4 worm cellular contexts compared by ENCODE assay signal in genomic region chrIII:5294867-5295266, ce11.
TF ChIP-seq lines count a peak whose summit lies in the region.

No protein-coding gene starts in this region.

TF ChIP-seq in whole organism, L2 larva, 48 proteins besides CTCF, POLR2A, EP300 and RAD21 (continued from another document):
- TF ChIP-seq C34F6.9 (tag; optimal IDR thresholded peaks at IDR 0.05; lab: Kevin White, UChicago) (peak; percentile 58), nhr-10 (tag; optimal IDR thresholded peaks at IDR 0.05; lab: Kevin White, UChicago) (no peak), mab-5 (tag; optimal IDR thresholded peaks at IDR 0.05; lab: Kevin White, UChicago) (peak; percentile 33), sem-4 (tag; optimal IDR thresholded peaks at IDR 0.05; lab: Kevin White, UChicago) (peak; percentile 34), Y55F3AM.14 (GFP tag; optimal IDR thresholded peaks at IDR 0.05; lab: Kevin White, UChicago) (peak; percentile 67), nhr-12 (tag; optimal IDR thresholded peaks at IDR 0.05; lab: Kevin White, UChicago) (no peak), ama-1 (optimal IDR thresholded peaks at IDR 0.05; lab: Kevin White, UChicago) (no peak), ceh-16 (tag; optimal IDR thresholded peaks at IDR 0.05; lab: Kevin White, UChicago) (no peak), nhr-129 (tag; optimal IDR thresholded peaks at IDR 0.05; lab: Kevin White, UChicago) (peak; percentile 78), nhr-21 (tag; optimal IDR thresholded peaks at IDR 0.05; lab: Kevin White, UChicago) (peak; percentile 28), lin-13 (GFP tag; optimal IDR thresholded peaks at IDR 0.05; lab: Kevin White, UChicago) (peak; percentile 56), mbf-1 (tag; optimal IDR thresholded peaks at IDR 0.05; lab: Kevin White, UChicago) (no peak)

TF ChIP-seq in whole organism, L4 larva, 104 proteins besides CTCF, POLR2A, EP300 and RAD21 (continued from another document and continues in another):
- TF ChIP-seq lin-29 (GFP tag; IDR thresholded peaks at IDR 0.05; lab: Robert Waterston, UW) (0 out of 2 replicates have a peak, but pooled peaks have one; percentile 39), lir-3 (tag; optimal IDR thresholded peaks at IDR 0.05; lab: Kevin White, UChicago) (peak; percentile 81), madf-5 (GFP tag; IDR thresholded peaks at IDR 0.05; lab: Robert Waterston, UW) (peak; percentile 15 to 75; a peak in 2 of 4 replicates), dmd-9 (GFP tag; IDR thresholded peaks at IDR 0.05; lab: Robert Waterston, UW) (peak; percentile 65; the same call in 1 of the 2 replicates), mdl-1 (tag; optimal IDR thresholded peaks at IDR 0.05; lab: Kevin White, UChicago) (peak in 1 of 2 experiments; percentile 52), dmd-8 (GFP tag; IDR thresholded peaks at IDR 0.05; lab: Robert Waterston, UW) (peak; percentile 97), nhr-25 (tag; optimal IDR thresholded peaks at IDR 0.05; lab: Kevin White, UChicago; ENCODE audit: borderline replicate concordance, insufficient read depth) (no peak), ceh-62 (tag; optimal IDR thresholded peaks at IDR 0.05; lab: Kevin White, UChicago) (no peak), zip-2 (tag; optimal IDR thresholded peaks at IDR 0.05; lab: Kevin White, UChicago) (no peak), dpl-1 (GFP tag; optimal IDR thresholded peaks at IDR 0.05; lab: Kevin White, UChicago) (peak; percentile 18), nhr-48 (tag; optimal IDR thresholded peaks at IDR 0.05; lab: Kevin White, UChicago) (peak; percentile 39), daf-19 (GFP tag; conservative IDR thresholded peaks at IDR 0.05; lab: Robert Waterston, UW) (peak; percentile 92), skn-1 (tag; optimal IDR thresholded peaks at IDR 0.05; lab: Kevin White, UChicago) (no peak), rbr-2 (tag; optimal IDR thresholded peaks at IDR 0.05; lab: Kevin White, UChicago) (peak; percentile 64), jun-1 (tag; optimal IDR thresholded peaks at IDR 0.05; lab: Kevin White, UChicago) (no peak), tag-97 (GFP tag; IDR thresholded peaks at IDR 0.05; lab: Robert Waterston, UW) (no peak), mxl-3 (GFP tag; optimal IDR thresholded peaks at IDR 0.05; lab: Kevin White, UChicago) (no peak), nhr-77 (tag; optimal IDR thresholded peaks at IDR 0.05; lab: Kevin White, UChicago) (no peak), F26F4.8 (GFP tag; conservative IDR thresholded peaks at IDR 0.05; lab: Robert Waterston, UW) (peak; percentile 93), mxl-2 (GFP tag; conservative IDR thresholded peaks at IDR 0.05; lab: Robert Waterston, UW) (peak; percentile 80), dmd-6 (GFP tag; IDR thresholded peaks at IDR 0.05; lab: Robert Waterston, UW) (peak; percentile 59), vab-7 (GFP tag; IDR thresholded peaks at IDR 0.05; lab: Robert Waterston, UW) (peak; percentile 92), ZK337.2 (GFP tag; IDR thresholded peaks at IDR 0.05; lab: Robert Waterston, UW) (peak; percentile 86), daf-16 (GFP tag; optimal IDR thresholded peaks at IDR 0.05; lab: Kevin White, UChicago) (peak; percentile 78 to 86), daf-16 (tag; optimal IDR thresholded peaks at IDR 0.05; lab: Kevin White, UChicago) (peak; percentile 46), fos-1 (tag; optimal IDR thresholded peaks at IDR 0.05; lab: Kevin White, UChicago) (no peak), zfp-2 (tag; optimal IDR thresholded peaks at IDR 0.05; lab: Kevin White, UChicago) (peak; percentile 35), mes-2 (tag; optimal IDR thresholded peaks at IDR 0.05; lab: Kevin White, UChicago; ENCODE audit: poor library complexity, severe bottlenecking) (peak; percentile 68), snpc-1.2 (GFP tag; IDR thresholded peaks at IDR 0.05; lab: Robert Waterston, UW) (peak; percentile 46; the same call in 1 of the 2 replicates), snpc-4 (tag; optimal IDR thresholded peaks at IDR 0.05; lab: Kevin White, UChicago) (no peak), ceh-44 (GFP tag; IDR thresholded peaks at IDR 0.05; lab: Robert Waterston, UW) (peak; percentile 85; the same call in 1 of the 2 replicates), ces-1 (GFP tag; optimal IDR thresholded peaks at IDR 0.05; lab: Kevin White, UChicago) (no peak), ztf-7 (tag; optimal IDR thresholded peaks at IDR 0.05; lab: Kevin White, UChicago) (no peak), egl-43 (GFP tag; IDR thresholded peaks at IDR 0.05; lab: Robert Waterston, UW) (peak; percentile 97), daf-8 (GFP tag; IDR thresholded peaks at IDR 0.05; lab: Robert Waterston, UW) (no peak), ztf-11 (tag; optimal IDR thresholded peaks at IDR 0.05; lab: Kevin White, UChicago) (no peak), ama-1 (optimal IDR thresholded peaks at IDR 0.05; lab: Kevin White, UChicago) (no peak), ctbp-1 (GFP tag; IDR thresholded peaks at IDR 0.05; lab: Robert Waterston, UW) (peak; percentile 76), F10B5.3 (tag; optimal IDR thresholded peaks at IDR 0.05; lab: Kevin White, UChicago) (peak; percentile 41), ZK546.5 (tag; optimal IDR thresholded peaks at IDR 0.05; lab: Kevin White, UChicago) (no peak)

TF ChIP-seq in whole organism, late embryonic, 69 proteins besides CTCF, POLR2A, EP300 and RAD21 (continued from another document and continues in another):
- peak; percentile 85 for TF ChIP-seq ttx-3 (tag; optimal IDR thresholded peaks at IDR 0.05; lab: Kevin White, UChicago)
- TF ChIP-seq ceh-18 (tag; optimal IDR thresholded peaks at IDR 0.05; lab: Kevin White, UChicago) = peak; percentile 85
- TF ChIP-seq fkh-10 (GFP tag; optimal IDR thresholded peaks at IDR 0.05; lab: Kevin White, UChicago) = peak; percentile 34
- no peak for TF ChIP-seq elt-4 (tag; optimal IDR thresholded peaks at IDR 0.05; lab: Kevin White, UChicago)
- peak; percentile 75 for TF ChIP-seq ceh-48 (tag; optimal IDR thresholded peaks at IDR 0.05; lab: Kevin White, UChicago)
- TF ChIP-seq ceh-22 (tag; optimal IDR thresholded peaks at IDR 0.05; lab: Kevin White, UChicago) = no peak
- TF ChIP-seq K02D7.2 (tag; optimal IDR thresholded peaks at IDR 0.05; lab: Kevin White, UChicago) = peak; percentile 80
- TF ChIP-seq nhr-232 (tag; optimal IDR thresholded peaks at IDR 0.05; lab: Kevin White, UChicago) = peak; percentile 85
- peak; percentile 63 for TF ChIP-seq hlh-15 (tag; optimal IDR thresholded peaks at IDR 0.05; lab: Kevin White, UChicago)
- TF ChIP-seq tbx-7 (tag; optimal IDR thresholded peaks at IDR 0.05; lab: Kevin White, UChicago) = peak; percentile 13
- peak; percentile 22 for TF ChIP-seq lim-6 (tag; optimal IDR thresholded peaks at IDR 0.05; lab: Kevin White, UChicago)
- TF ChIP-seq pha-2 (tag; optimal IDR thresholded peaks at IDR 0.05; lab: Kevin White, UChicago) = peak; percentile 92
- TF ChIP-seq ceh-9 (tag; optimal IDR thresholded peaks at IDR 0.05; lab: Kevin White, UChicago) = peak; percentile 77
- TF ChIP-seq elt-2 (tag; optimal IDR thresholded peaks at IDR 0.05; lab: Kevin White, UChicago) = peak; percentile 84
- TF ChIP-seq dve-1 (tag; optimal IDR thresholded peaks at IDR 0.05; lab: Kevin White, UChicago) = peak; percentile 73
- TF ChIP-seq unc-42 (tag; optimal IDR thresholded peaks at IDR 0.05; lab: Kevin White, UChicago) = no peak
- TF ChIP-seq nfya-1 (tag; optimal IDR thresholded peaks at IDR 0.05; lab: Kevin White, UChicago) = peak; percentile 68
- TF ChIP-seq sdc-2 (tag; optimal IDR thresholded peaks at IDR 0.05; lab: Kevin White, UChicago) = peak; percentile 81
- peak; percentile 89 for TF ChIP-seq ceh-14 (tag; optimal IDR thresholded peaks at IDR 0.05; lab: Kevin White, UChicago)
- peak; percentile 88 for TF ChIP-seq ets-4 (tag; optimal IDR thresholded peaks at IDR 0.05; lab: Kevin White, UChicago)
- TF ChIP-seq T23F11.4 (GFP tag; optimal IDR thresholded peaks at IDR 0.05; lab: Kevin White, UChicago) = peak; percentile 81
- peak; percentile 82 for TF ChIP-seq unc-3 (GFP tag; conservative IDR thresholded peaks at IDR 0.05; lab: Robert Waterston, UW)
- peak; percentile 78 for TF ChIP-seq unc-3 (tag; optimal IDR thresholded peaks at IDR 0.05; lab: Kevin White, UChicago)
- peak; percentile 33 for TF ChIP-seq zip-5 (tag; optimal IDR thresholded peaks at IDR 0.05; lab: Kevin White, UChicago)
- TF ChIP-seq pros-1 (tag; optimal IDR thresholded peaks at IDR 0.05; lab: Kevin White, UChicago) = no peak
- TF ChIP-seq hlh-13 (GFP tag; optimal IDR thresholded peaks at IDR 0.05; lab: Kevin White, UChicago) = peak; percentile 88
- peak; percentile 85 for TF ChIP-seq C38D4.7 (GFP tag; optimal IDR thresholded peaks at IDR 0.05; lab: Kevin White, UChicago)
- peak; percentile 57 for TF ChIP-seq ceh-31 (tag; optimal IDR thresholded peaks at IDR 0.05; lab: Kevin White, UChicago)
- peak; percentile 90 for TF ChIP-seq che-1 (tag; optimal IDR thresholded peaks at IDR 0.05; lab: Kevin White, UChicago)
- peak; percentile 44 for TF ChIP-seq mec-3 (tag; optimal IDR thresholded peaks at IDR 0.05; lab: Kevin White, UChicago; ENCODE audit: borderline replicate concordance)
- TF ChIP-seq pag-3 (tag; optimal IDR thresholded peaks at IDR 0.05; lab: Kevin White, UChicago; ENCODE audit: borderline replicate concordance) = no peak
- peak; percentile 41 for TF ChIP-seq ceh-24 (tag; optimal IDR thresholded peaks at IDR 0.05; lab: Kevin White, UChicago)
- no peak for TF ChIP-seq pha-4 (tag; optimal IDR thresholded peaks at IDR 0.05; lab: Kevin White, UChicago)
- peak; percentile 87 for TF ChIP-seq ceh-19 (GFP tag; optimal IDR thresholded peaks at IDR 0.05; lab: Kevin White, UChicago)
- TF ChIP-seq ztf-16 (tag; optimal IDR thresholded peaks at IDR 0.05; lab: Kevin White, UChicago) = peak; percentile 81
- TF ChIP-seq ceh-30 (tag; optimal IDR thresholded peaks at IDR 0.05; lab: Kevin White, UChicago) = peak; percentile 60
- TF ChIP-seq madf-2 (tag; optimal IDR thresholded peaks at IDR 0.05; lab: Kevin White, UChicago) = peak; percentile 77
- peak; percentile 91 for TF ChIP-seq syd-9 (tag; optimal IDR thresholded peaks at IDR 0.05; lab: Kevin White, UChicago)
- peak; percentile 79 for TF ChIP-seq npax-4 (tag; optimal IDR thresholded peaks at IDR 0.05; lab: Kevin White, UChicago)
- TF ChIP-seq K09A11.1 (tag; optimal IDR thresholded peaks at IDR 0.05; lab: Kevin White, UChicago; ENCODE audit: insufficient read depth) = peak; percentile 70
- peak; percentile 67 for TF ChIP-seq odd-2 (tag; optimal IDR thresholded peaks at IDR 0.05; lab: Kevin White, UChicago)
- TF ChIP-seq hlh-6 (tag; optimal IDR thresholded peaks at IDR 0.05; lab: Kevin White, UChicago) = peak; percentile 94
- TF ChIP-seq fax-1 (tag; optimal IDR thresholded peaks at IDR 0.05; lab: Kevin White, UChicago) = peak; percentile 87

TF ChIP-seq in whole organism, mixed stage, embryonic, 35 proteins besides CTCF, POLR2A, EP300 and RAD21 (continued from another document):
- TF ChIP-seq ceh-83 (GFP tag; optimal IDR thresholded peaks at IDR 0.05; lab: Kevin White, UChicago) (peak; percentile 92), ces-1 (GFP tag; optimal IDR thresholded peaks at IDR 0.05; lab: Kevin White, UChicago) (no peak), snpc-4 (tag; optimal IDR thresholded peaks at IDR 0.05; lab: Kevin White, UChicago) (no peak), elt-3 (tag; optimal IDR thresholded peaks at IDR 0.05; lab: Kevin White, UChicago) (no peak), elt-1 (tag; optimal IDR thresholded peaks at IDR 0.05; lab: Kevin White, UChicago; ENCODE audit: borderline replicate concordance, insufficient read depth) (no peak)
